Fruit fly (Drosophila melanogaster) whole organism, embryonic: ENCODE results near the gene yps.

ENCODE experiments used
- B-H1 ChIP-seq: fragments of 200-800 bp; sonication (Bioruptor generic); IDR thresholded peaks from 3 replicates; pipeline ENCODE4 v1.3.6; 2022; ENCODE audit warnings: missing biosample characterization, missing genetic modification characterization
- BtbVII ChIP-seq: fragments of 200-800 bp; sonication (Bioruptor generic); optimal IDR thresholded peaks from 3 replicates; lab custom pipeline; 2017; ENCODE audit warnings: missing biosample characterization, mild to moderate bottlenecking, missing genetic modification characterization
- Bteb2 ChIP-seq: fragments of 200-800 bp; sonication (Bioruptor generic); optimal IDR thresholded peaks from 2 replicates; lab custom pipeline; 2016; ENCODE audit warnings: missing biosample characterization, missing genetic modification characterization
- CG12659 ChIP-seq: fragments of 200-800 bp; sonication (Bioruptor generic); optimal IDR thresholded peaks from 3 replicates; lab custom pipeline; 2017; ENCODE audit warnings: mild to moderate bottlenecking, missing biosample characterization, missing genetic modification reagents, missing genetic modification characterization
- CG15269 ChIP-seq: fragments of 200-800 bp; sonication (Bioruptor generic); optimal IDR thresholded peaks from 2 replicates; lab custom pipeline; 2018; ENCODE audit warnings: missing biosample characterization, mild to moderate bottlenecking, missing genetic modification characterization, moderate library complexity
- CG15601 ChIP-seq: fragments of 200-800 bp; sonication (Bioruptor generic); optimal IDR thresholded peaks from 3 replicates; lab custom pipeline; 2019; ENCODE audit warnings: missing biosample characterization, mild to moderate bottlenecking, missing genetic modification characterization, moderate library complexity
- CG17328 ChIP-seq: fragments of 200-800 bp; sonication (Bioruptor generic); IDR thresholded peaks from 2 replicates; pipeline ENCODE4 v1.3.6; 2022; ENCODE audit warnings: missing biosample characterization, missing genetic modification characterization
- CG17568 ChIP-seq: fragments of 200-800 bp; sonication (Bioruptor generic); optimal IDR thresholded peaks from 2 replicates; lab custom pipeline; 2018; ENCODE audit warnings: missing biosample characterization, mild to moderate bottlenecking, missing genetic modification characterization, moderate library complexity
- CG18262 ChIP-seq: fragments of 200-800 bp; optimal IDR thresholded peaks from 3 replicates; lab custom pipeline; 2019; ENCODE audit warnings: missing biosample characterization, mild to moderate bottlenecking, missing genetic modification characterization, moderate library complexity
- CG18764 ChIP-seq: fragments of 200-800 bp; sonication (Bioruptor generic); optimal IDR thresholded peaks from 3 replicates; lab custom pipeline; 2016; ENCODE audit warnings: missing biosample characterization, missing genetic modification characterization
- CG31388 ChIP-seq: fragments of 200-800 bp; sonication (Bioruptor generic); optimal IDR thresholded peaks from 2 replicates; lab custom pipeline; 2016; ENCODE audit warnings: missing biosample characterization, missing genetic modification characterization
- CG34422 ChIP-seq: fragments of 200-800 bp; sonication (Bioruptor generic); IDR thresholded peaks from 3 replicates; pipeline ENCODE4 v1.3.6; 2022; ENCODE audit warnings: missing biosample characterization, missing genetic modification characterization
- CG7556 ChIP-seq: fragments of 200-800 bp; sonication (Bioruptor generic); optimal IDR thresholded peaks from 2 replicates; lab custom pipeline; 2017; ENCODE audit warnings: missing biosample characterization, mild to moderate bottlenecking, missing genetic modification characterization
- CG7786 ChIP-seq: fragments of 200-800 bp; sonication (Bioruptor generic); optimal IDR thresholded peaks from 2 replicates; lab custom pipeline; 2016; ENCODE audit warnings: missing biosample characterization, missing genetic modification characterization
- CG8290 ChIP-seq, 3 experiments: fragments of 200-800 bp; sonication (Bioruptor generic); optimal IDR thresholded peaks; 2 replicates each; lab custom pipeline; 2016 to 2019; ENCODE audit warnings: missing biosample characterization in 3 of 3, missing genetic modification characterization in 3 of 3, mild to moderate bottlenecking in 2 of 3, moderate library complexity in 1 of 3
- CG8944 ChIP-seq: fragments of 200-800 bp; sonication (Bioruptor generic); optimal IDR thresholded peaks from 3 replicates; lab custom pipeline; 2016; ENCODE audit warnings: missing biosample characterization, missing genetic modification characterization
- CG9727 ChIP-seq: fragments of 200-800 bp; sonication (Bioruptor generic); optimal IDR thresholded peaks from 3 replicates; lab custom pipeline; 2017; ENCODE audit warnings: missing biosample characterization, mild to moderate bottlenecking, missing genetic modification characterization
- CG9932 ChIP-seq: fragments of 200-800 bp; sonication (Bioruptor generic); IDR thresholded peaks from 2 replicates; pipeline ENCODE4 v1.3.6; 2022; ENCODE audit warnings: missing biosample characterization, missing genetic modification characterization
- Camta ChIP-seq: fragments of 200-800 bp; sonication (Bioruptor generic); optimal IDR thresholded peaks from 2 replicates; lab custom pipeline; 2016; ENCODE audit warnings: missing biosample characterization, missing genetic modification characterization
- D19B ChIP-seq: fragments of 200-800 bp; sonication (Bioruptor generic); optimal IDR thresholded peaks from 2 replicates; lab custom pipeline; 2017; ENCODE audit warnings: missing biosample characterization, mild to moderate bottlenecking, missing genetic modification characterization
- Dek ChIP-seq: fragments of 200-800 bp; sonication (Bioruptor generic); optimal IDR thresholded peaks from 3 replicates; lab custom pipeline; 2019; ENCODE audit warnings: missing biosample characterization, mild to moderate bottlenecking, missing genetic modification characterization, moderate library complexity
- Dll ChIP-seq: fragments of 200-800 bp; sonication (Bioruptor generic); IDR thresholded peaks from 4 replicates; pipeline ENCODE4 v1.3.6; 2022; ENCODE audit warnings: missing biosample characterization, missing genetic modification characterization; ENCODE audit not compliant: partially characterized antibody
- Ets97D ChIP-seq: fragments of 200-800 bp; sonication (Bioruptor generic); optimal IDR thresholded peaks from 3 replicates; lab custom pipeline; 2016; ENCODE audit warnings: missing biosample characterization, missing genetic modification characterization
- H2.0 ChIP-seq: fragments of 200-800 bp; sonication (Bioruptor generic); IDR thresholded peaks from 2 replicates; pipeline ENCODE4 v1.3.6; 2022; ENCODE audit warnings: missing biosample characterization, missing genetic modification characterization
- Meics ChIP-seq: fragments of 200-800 bp; sonication (Bioruptor generic); optimal IDR thresholded peaks from 2 replicates; lab custom pipeline; 2017; ENCODE audit warnings: missing biosample characterization, mild to moderate bottlenecking, missing genetic modification characterization
- NFAT ChIP-seq: fragments of 200-800 bp; sonication (Bioruptor generic); IDR thresholded peaks from 2 replicates; pipeline ENCODE4 v1.3.6; 2022; ENCODE audit warnings: missing biosample characterization, missing genetic modification characterization
- Nf-YB ChIP-seq: fragments of 200-800 bp; sonication (Bioruptor generic); optimal IDR thresholded peaks from 3 replicates; lab custom pipeline; 2019; ENCODE audit warnings: missing biosample characterization, mild to moderate bottlenecking, missing genetic modification characterization, moderate library complexity
- Opbp ChIP-seq: fragments of 200-800 bp; sonication (Bioruptor generic); IDR thresholded peaks from 3 replicates; pipeline ENCODE4 v1.3.6; 2022; ENCODE audit warnings: missing biosample characterization, missing genetic modification characterization; ENCODE audit not compliant: partially characterized antibody
- Sox100B ChIP-seq: fragments of 200-800 bp; sonication (Bioruptor generic); optimal IDR thresholded peaks from 3 replicates; lab custom pipeline; 2018; ENCODE audit warnings: missing biosample characterization, mild to moderate bottlenecking, missing genetic modification characterization
- abd-A ChIP-seq: fragments of 200-800 bp; sonication (Bioruptor generic); optimal IDR thresholded peaks from 3 replicates; lab custom pipeline; 2019; ENCODE audit warnings: missing biosample characterization, mild to moderate bottlenecking, missing genetic modification characterization, moderate library complexity
- cato ChIP-seq: fragments of 200-800 bp; sonication (Bioruptor generic); optimal IDR thresholded peaks from 2 replicates; lab custom pipeline; 2016; ENCODE audit warnings: missing biosample characterization, missing genetic modification characterization, borderline replicate concordance
- cg ChIP-seq: fragments of 200-800 bp; sonication (Bioruptor generic); optimal IDR thresholded peaks from 3 replicates; lab custom pipeline; 2019; ENCODE audit warnings: missing biosample characterization, mild to moderate bottlenecking, missing genetic modification characterization, moderate library complexity
- gro ChIP-seq: fragments of 200-800 bp; sonication (Bioruptor generic); optimal IDR thresholded peaks from 2 replicates; lab custom pipeline; 2016; ENCODE audit warnings: missing biosample characterization, missing genetic modification characterization
- hbn ChIP-seq: fragments of 200-800 bp; sonication (Bioruptor generic); IDR thresholded peaks from 2 replicates; pipeline ENCODE4 v1.3.6; 2022; ENCODE audit warnings: missing biosample characterization, missing genetic modification characterization; ENCODE audit not compliant: partially characterized antibody
- hth ChIP-seq: fragments of >200 bp; optimal IDR thresholded peaks from 2 replicates; lab custom pipeline; 2017; ENCODE audit warnings: inconsistent platforms
- maf-S ChIP-seq: fragments of 200-800 bp; sonication (Bioruptor generic); optimal IDR thresholded peaks from 2 replicates; lab custom pipeline; 2016; ENCODE audit warnings: missing biosample characterization, missing genetic modification characterization
- oc ChIP-seq: fragments of 200-800 bp; sonication (Bioruptor generic); optimal IDR thresholded peaks from 2 replicates; lab custom pipeline; 2018; ENCODE audit warnings: missing biosample characterization, mild to moderate bottlenecking, missing genetic modification characterization, moderate library complexity
- pb ChIP-seq: fragments of 200-800 bp; sonication (Bioruptor generic); optimal IDR thresholded peaks from 3 replicates; lab custom pipeline; 2016; ENCODE audit warnings: missing biosample characterization, missing genetic modification characterization
- pfk ChIP-seq: fragments of 200-800 bp; sonication (Bioruptor generic); optimal IDR thresholded peaks from 2 replicates; lab custom pipeline; 2018; ENCODE audit warnings: missing biosample characterization, mild to moderate bottlenecking, missing genetic modification characterization, moderate library complexity
- pho ChIP-seq: fragments of 200-800 bp; sonication (Bioruptor generic); optimal IDR thresholded peaks from 2 replicates; lab custom pipeline; 2016; ENCODE audit warnings: missing biosample characterization, missing genetic modification characterization
- prd ChIP-seq, 3 experiments: fragments of >200 bp in 2 of 3; fragments of 200-800 bp in 1 of 3; sonication (Bioruptor generic) in 1 of 3; optimal IDR thresholded peaks in 2 of 3; IDR thresholded peaks in 1 of 3; 2 replicates in 2 of 3; 3 replicates in 1 of 3; pipeline versions ENCODE4 v1.3.6 to Lab custom; 2017 to 2022; ENCODE audit warnings: missing biosample characterization in 1 of 3, missing genetic modification characterization in 1 of 3
- psq ChIP-seq: fragments of 200-800 bp; sonication (Bioruptor generic); optimal IDR thresholded peaks from 2 replicates; lab custom pipeline; 2017; ENCODE audit warnings: missing biosample characterization, missing genetic modification characterization
- salm ChIP-seq: fragments of 200-800 bp; sonication (Bioruptor generic); optimal IDR thresholded peaks from 2 replicates; lab custom pipeline; 2018; ENCODE audit warnings: missing biosample characterization, mild to moderate bottlenecking, missing genetic modification characterization
- slou ChIP-seq: fragments of 200-800 bp; sonication (Bioruptor generic); optimal IDR thresholded peaks from 3 replicates; lab custom pipeline; 2016; ENCODE audit warnings: missing biosample characterization, missing genetic modification characterization
- stc ChIP-seq: fragments of 200-800 bp; sonication (Bioruptor generic); IDR thresholded peaks from 2 replicates; pipeline ENCODE4 v1.3.6; 2022; ENCODE audit warnings: missing biosample characterization, missing genetic modification characterization
- stwl ChIP-seq: fragments of 200-800 bp; sonication (Bioruptor generic); optimal IDR thresholded peaks from 3 replicates; lab custom pipeline; 2018; ENCODE audit warnings: missing biosample characterization, mild to moderate bottlenecking, missing genetic modification characterization, moderate library complexity
- tin ChIP-seq: fragments of 200-800 bp; sonication (Bioruptor generic); optimal IDR thresholded peaks from 3 replicates; lab custom pipeline; 2016; ENCODE audit warnings: missing biosample characterization, missing genetic modification characterization
- tx ChIP-seq: fragments of 200-800 bp; sonication (Bioruptor generic); optimal IDR thresholded peaks from 2 replicates; lab custom pipeline; 2016; ENCODE audit warnings: missing biosample characterization, missing genetic modification characterization

The yps gene

DNA sequence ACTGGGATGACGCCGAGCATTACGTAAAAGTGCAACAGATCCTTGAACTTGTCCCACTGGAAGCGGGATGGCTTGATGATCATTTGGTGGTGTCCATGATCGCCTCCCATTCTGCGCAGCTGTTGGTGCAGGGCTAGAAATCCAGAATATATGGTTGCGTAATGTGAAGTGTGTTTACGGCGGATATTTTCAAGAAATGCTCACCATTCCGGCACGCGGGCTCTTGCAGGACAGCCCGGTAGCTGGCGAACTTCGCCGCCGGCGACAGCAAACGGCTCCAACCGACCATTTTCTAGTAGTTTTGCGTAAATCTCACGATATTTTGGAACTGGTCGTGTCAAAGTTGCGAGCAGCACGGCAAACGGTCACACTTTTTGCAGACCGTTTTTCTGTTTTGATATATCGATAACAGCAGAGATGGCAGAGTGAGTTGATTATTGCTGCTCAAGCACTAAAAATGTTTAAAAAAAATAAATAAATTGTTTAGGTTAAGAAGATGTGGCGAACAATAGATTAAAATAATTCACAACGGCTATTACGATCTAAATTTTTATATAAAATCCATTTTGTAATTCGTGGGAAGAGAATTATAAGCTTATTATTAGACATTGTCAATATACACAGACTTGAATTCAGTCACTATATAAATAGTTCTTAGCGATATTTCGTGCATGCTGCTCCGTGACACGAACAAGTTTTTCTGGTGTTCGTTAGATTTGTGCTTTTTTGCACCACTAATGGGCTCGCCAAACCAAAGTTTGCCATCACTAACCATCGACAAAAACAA, 13.4 kb upstream of the yps start, which contains the start of the genes ND-SGDH and RhoGAP68F (continued):
- TF ChIP-seq psq (peak; percentile 7), CG18262 (tag; lab: Kevin White, UChicago) (peak; percentile 76), maf-S (GFP tag; lab: Kevin White, UChicago) (peak; percentile 68), CG8944 (GFP tag; lab: Kevin White, UChicago) (peak; percentile 46), CG9932 (GFP tag; lab: Robert Waterston, UW) (peak; percentile 91), prd (optimal IDR thresholded peaks at IDR 0.05; lab: Kevin White, UChicago) (no peak), prd (GFP tag; IDR thresholded peaks at IDR 0.05; lab: Robert Waterston, UW) (peak; percentile 80; the same call in 2 of the 3 replicates), D19B (peak; percentile 15), CG8290 (GFP tag; optimal IDR thresholded peaks at IDR 0.05; lab: Kevin White, UChicago) (peak; percentile 40), CG8290 (tag; optimal IDR thresholded peaks at IDR 0.05; lab: Kevin White, UChicago) (peak; percentile 56 to 58), tin (GFP tag; lab: Kevin White, UChicago) (peak; percentile 77), pb (GFP tag; lab: Kevin White, UChicago) (peak; percentile 28), Ets97D (GFP tag; lab: Kevin White, UChicago) (peak; percentile 53), stwl (tag; lab: Kevin White, UChicago) (peak; percentile 55), cato (GFP tag; lab: Kevin White, UChicago) (peak; percentile 70), Meics (GFP tag; lab: Kevin White, UChicago) (peak; percentile 66), CG12659 (GFP tag; lab: Kevin White, UChicago) (peak; percentile 89), CG7556 (peak; percentile 74), CG17568 (GFP tag; lab: Kevin White, UChicago) (no peak), CG31388 (GFP tag; lab: Kevin White, UChicago) (peak; percentile 35), Camta (GFP tag; lab: Kevin White, UChicago) (peak; percentile 65), tx (peak; percentile 45), B-H1 (GFP tag; lab: Robert Waterston, UW) (peak; percentile 36; the same call in 1 of the 3 replicates), Dll (GFP tag; lab: Robert Waterston, UW) (peak; percentile 99), hth (lab: Kevin White, UChicago) (no peak), CG18764 (GFP tag; lab: Kevin White, UChicago) (peak; percentile 55), gro (GFP tag; lab: Kevin White, UChicago) (peak; percentile 34), BtbVII (GFP tag; lab: Kevin White, UChicago) (peak; percentile 41), oc (tag; lab: Kevin White, UChicago) (peak; percentile 29), CG34422 (GFP tag; lab: Robert Waterston, UW) (peak; percentile 65; the same call in 1 of the 3 replicates), hbn (peak; percentile 91), NFAT (peak; percentile 71), CG7786 (GFP tag; lab: Kevin White, UChicago) (peak; percentile 70), CG15601 (tag; lab: Kevin White, UChicago) (peak; percentile 74), Nf-YB (peak; percentile 39), pfk (GFP tag; lab: Kevin White, UChicago) (no peak), Opbp (peak; percentile 85), Dek (tag; lab: Kevin White, UChicago) (peak; percentile 67), pho (peak; percentile 66), CG17328 (GFP tag; lab: Robert Waterston, UW) (peak; percentile 20; the same call in 1 of the 2 replicates), salm (tag; lab: Kevin White, UChicago) (no peak), Sox100B (GFP tag; lab: Kevin White, UChicago) (peak; percentile 72), cg (GFP tag; lab: Kevin White, UChicago) (no peak), H2.0 (GFP tag; lab: Robert Waterston, UW) (peak; percentile 46; the same call in 1 of the 2 replicates), CG9727 (peak; percentile 79), Bteb2 (GFP tag; lab: Kevin White, UChicago) (peak; percentile 55), abd-A (no peak), stc (GFP tag; lab: Robert Waterston, UW) (no peak), CG15269 (tag; lab: Kevin White, UChicago) (peak; percentile 74), slou (GFP tag; lab: Kevin White, UChicago) (peak; percentile 64)
